Worm (Caenorhabditis elegans): Measurements from ENCODE around the gene ram-5.

- no peak for TF ChIP-seq ceh-14 (tag; optimal IDR thresholded peaks at IDR 0.05)
- no peak for TF ChIP-seq tbx-2 (tag; optimal IDR thresholded peaks at IDR 0.05)
- TF ChIP-seq lin-11 (tag; optimal IDR thresholded peaks at IDR 0.05): no peak
- TF ChIP-seq fkh-10 (GFP tag; optimal IDR thresholded peaks at IDR 0.05): no peak
- TF ChIP-seq sdc-2 (tag; optimal IDR thresholded peaks at IDR 0.05): peak; percentile 24
- TF ChIP-seq mec-3 (tag; optimal IDR thresholded peaks at IDR 0.05; ENCODE audit: borderline replicate concordance): no peak
- no peak for TF ChIP-seq unc-3 (GFP tag; conservative IDR thresholded peaks at IDR 0.05)
- TF ChIP-seq unc-3 (tag; optimal IDR thresholded peaks at IDR 0.05): no peak
Measured at ce11 chrX:14513462-14513861, 36.5 kb upstream of the ram-5 start.
